Fruit fly (Drosophila melanogaster) whole organism, wandering third instar larva: Measurements from ENCODE around the gene SdicC.
A peak's percentile ranks its signal among the peaks of the same experiment; 100 is the strongest.
"Not testable (repeated sequence)": the region's sequence is repeated elsewhere in the genome, so short reads cannot be mapped to it uniquely, and the experiment has no call there.

ENCODE experiments used
- Abd-B ChIP-seq: fragments of >200 bp; optimal IDR thresholded peaks from 2 replicates; lab custom pipeline; 2017; ENCODE audit warnings: missing biosample characterization, missing genetic modification characterization
- CG9705 ChIP-seq: fragments of 200-800 bp; sonication (Bioruptor generic); optimal IDR thresholded peaks from 2 replicates; lab custom pipeline; 2018; ENCODE audit warnings: missing biosample characterization, mild to moderate bottlenecking, missing genetic modification characterization
- Dfd ChIP-seq: fragments of >200 bp; optimal IDR thresholded peaks from 2 replicates; lab custom pipeline; 2017; ENCODE audit warnings: missing biosample characterization, missing genetic modification characterization
- Dif ChIP-seq: fragments of 200-275, 200-300 bp; sonication (Bioruptor generic); optimal IDR thresholded peaks from 2 replicates; lab custom pipeline; 2018; ENCODE audit warnings: missing biosample characterization, missing genetic modification characterization; ENCODE audit not compliant: partially characterized antibody
- HLH106 ChIP-seq: fragments of 200-800 bp; optimal IDR thresholded peaks from 3 replicates; lab custom pipeline; 2019; ENCODE audit warnings: missing biosample characterization, mild to moderate bottlenecking, missing genetic modification characterization, moderate library complexity
- Hnf4 ChIP-seq: fragments of 200-800 bp; sonication (Bioruptor generic); optimal IDR thresholded peaks from 2 replicates; lab custom pipeline; 2016; ENCODE audit warnings: missing biosample characterization, mild to moderate bottlenecking, missing genetic modification characterization
- Hr78 ChIP-seq: fragments of >200 bp; optimal IDR thresholded peaks from 2 replicates; lab custom pipeline; 2017; ENCODE audit warnings: missing biosample characterization, missing genetic modification characterization
- Jra ChIP-seq: sonication (Bioruptor generic); optimal IDR thresholded peaks from 2 replicates; lab custom pipeline; 2016; ENCODE audit warnings: missing biosample characterization, missing genetic modification characterization
- Myc ChIP-seq: fragments of >200 bp; optimal IDR thresholded peaks from 2 replicates; lab custom pipeline; 2017
- N ChIP-seq: fragments of >200 bp; optimal IDR thresholded peaks from 2 replicates; lab custom pipeline; 2018; ENCODE audit warnings: missing biosample characterization, missing external identifiers, missing genetic modification characterization
- OdsH ChIP-seq: fragments of 200-800 bp; sonication (Bioruptor generic); optimal IDR thresholded peaks from 2 replicates; lab custom pipeline; 2016; ENCODE audit warnings: missing biosample characterization, mild to moderate bottlenecking, missing genetic modification characterization
- Rel ChIP-seq, 2 experiments: fragments of 200-800 bp; sonication (Bioruptor generic) in 1 of 2; optimal IDR thresholded peaks; 2 replicates in 1 of 2; 3 replicates in 1 of 2; lab custom pipeline; 2016 to 2019; ENCODE audit warnings: mild to moderate bottlenecking in 2 of 2, missing biosample characterization in 2 of 2, missing genetic modification characterization in 2 of 2, moderate library complexity in 1 of 2
- Sp1 ChIP-seq: fragments of 200-800 bp; sonication (Bioruptor generic); optimal IDR thresholded peaks from 3 replicates; lab custom pipeline; 2019; ENCODE audit warnings: missing biosample characterization, mild to moderate bottlenecking, missing genetic modification characterization, moderate library complexity
- Vsx2 ChIP-seq: fragments of 200-300, 225-300 bp; sonication (Bioruptor generic); optimal IDR thresholded peaks from 2 replicates; lab custom pipeline; 2018; ENCODE audit warnings: missing biosample characterization, missing genetic modification characterization; ENCODE audit not compliant: partially characterized antibody
- br ChIP-seq: fragments of 200-800 bp; sonication (Bioruptor generic); optimal IDR thresholded peaks from 2 replicates; lab custom pipeline; 2016; ENCODE audit warnings: missing biosample characterization, missing genetic modification characterization
- brk ChIP-seq: fragments of 200-800 bp; sonication (Bioruptor generic); optimal IDR thresholded peaks from 2 replicates; lab custom pipeline; 2016; ENCODE audit warnings: missing biosample characterization, mild to moderate bottlenecking, missing genetic modification characterization
- dl ChIP-seq, 2 experiments: fragments of 175-275, 200-275 bp in 1 of 2; fragments of 200-275 bp in 1 of 2; sonication (Bioruptor generic); optimal IDR thresholded peaks; lab custom pipeline; 2018; ENCODE audit warnings: mild to moderate bottlenecking in 2 of 2, missing biosample characterization in 2 of 2, missing genetic modification characterization in 2 of 2, moderate library complexity in 2 of 2; ENCODE audit not compliant: partially characterized antibody in 2 of 2, insufficient read depth in 1 of 2
- dmrt93B ChIP-seq: fragments of 200-800 bp; sonication (Bioruptor generic); optimal IDR thresholded peaks from 2 replicates; lab custom pipeline; 2018; ENCODE audit warnings: missing biosample characterization, mild to moderate bottlenecking, missing genetic modification characterization
- dsf ChIP-seq: sonication (Bioruptor generic); optimal IDR thresholded peaks from 2 replicates; lab custom pipeline; 2016; ENCODE audit warnings: missing biosample characterization, missing genetic modification characterization, borderline replicate concordance
- ey ChIP-seq: fragments of 200-800 bp; sonication (Bioruptor generic); optimal IDR thresholded peaks from 2 replicates; lab custom pipeline; 2016; ENCODE audit warnings: missing biosample characterization, missing genetic modification characterization
- foxo ChIP-seq, 2 experiments: fragments of 200-800 bp; sonication (Bioruptor generic); optimal IDR thresholded peaks; 2 replicates in 1 of 2; 3 replicates in 1 of 2; lab custom pipeline; 2016 to 2017; ENCODE audit warnings: missing biosample characterization in 2 of 2, missing genetic modification characterization in 2 of 2
- fru ChIP-seq: fragments of 200-800 bp; sonication (Bioruptor generic); optimal IDR thresholded peaks from 3 replicates; lab custom pipeline; 2016; ENCODE audit warnings: missing biosample characterization, mild to moderate bottlenecking, missing genetic modification characterization
- h ChIP-seq: fragments of 200-800 bp; sonication (Bioruptor generic); optimal IDR thresholded peaks from 3 replicates; lab custom pipeline; 2016; ENCODE audit warnings: missing biosample characterization, mild to moderate bottlenecking, missing genetic modification characterization
- jim ChIP-seq: fragments of 175-275, 200-325 bp; sonication (Bioruptor generic); optimal IDR thresholded peaks from 2 replicates; lab custom pipeline; 2016; ENCODE audit warnings: missing biosample characterization, mild to moderate bottlenecking, missing genetic modification characterization
- lola ChIP-seq: fragments of >200 bp; optimal IDR thresholded peaks from 2 replicates; lab custom pipeline; 2017; ENCODE audit warnings: missing biosample characterization, missing genetic modification characterization
- pan ChIP-seq: fragments of >200 bp; optimal IDR thresholded peaks from 2 replicates; lab custom pipeline; 2017
- rgr ChIP-seq: fragments of 200-800 bp; sonication (Bioruptor generic); optimal IDR thresholded peaks from 3 replicates; lab custom pipeline; 2016; ENCODE audit warnings: missing biosample characterization, mild to moderate bottlenecking, missing genetic modification characterization
- sage ChIP-seq: fragments of 200-800 bp; sonication (Bioruptor generic); optimal IDR thresholded peaks from 2 replicates; lab custom pipeline; 2016; ENCODE audit warnings: missing biosample characterization, mild to moderate bottlenecking, missing genetic modification characterization
- sv ChIP-seq: fragments of 200-800 bp; sonication (Bioruptor generic); optimal IDR thresholded peaks from 3 replicates; lab custom pipeline; 2016; ENCODE audit warnings: missing biosample characterization, missing genetic modification characterization
- woc ChIP-seq: sonication (Bioruptor generic); optimal IDR thresholded peaks from 2 replicates; lab custom pipeline; 2016; ENCODE audit warnings: missing biosample characterization, mild to moderate bottlenecking, missing genetic modification characterization

The SdicC gene

DNA sequence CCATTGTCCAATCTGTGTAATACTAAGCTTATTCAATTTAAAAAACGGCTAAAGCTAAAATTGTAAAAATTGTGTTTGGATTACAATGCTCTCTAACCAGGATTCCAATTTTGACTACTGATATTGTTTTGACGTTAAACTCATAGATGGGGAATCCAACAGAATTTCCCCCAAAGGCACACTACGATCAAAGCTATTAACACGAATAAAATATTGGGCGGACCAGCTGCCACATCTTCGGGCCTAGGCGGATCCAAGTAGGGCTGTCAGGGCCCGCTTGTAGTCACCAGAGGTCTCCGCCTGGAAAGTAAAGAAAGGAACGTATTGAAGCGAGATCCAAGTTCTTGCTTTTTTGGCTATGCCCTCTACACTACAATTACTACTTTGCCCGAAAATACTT lies at the start of gene SdicC:
Gene SdicC, minus strand, starts transcription at position 101 of the 400 bp plus-strand sequence.
- not testable (repeated sequence) for TF ChIP-seq rgr, jim, lola (GFP tag; lab: Kevin White, UChicago)

DNA sequence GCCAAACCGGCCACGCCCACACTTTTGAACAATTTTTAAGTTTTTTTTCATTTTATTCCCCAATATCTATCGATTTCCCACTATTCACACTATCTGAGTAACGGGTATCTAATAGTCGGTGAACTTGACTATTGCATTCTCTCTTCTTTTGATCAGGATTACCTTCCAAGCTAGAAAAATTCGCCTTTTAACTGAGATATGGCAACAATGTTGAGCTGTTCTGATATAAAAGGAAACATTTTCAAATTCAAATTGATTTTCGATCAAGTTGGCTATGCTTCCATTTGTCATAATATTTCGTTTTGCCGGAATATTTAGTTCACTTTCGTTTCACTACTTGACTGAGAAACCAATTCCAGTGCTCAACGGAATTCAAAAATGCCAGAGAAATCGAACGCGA lies 41.9 kb upstream of the SdicC start, which contains the start of gene CG42577:
Gene CG42577, plus strand, starts transcription at position 301 of the 400 bp plus-strand sequence.
- not testable (repeated sequence) for TF ChIP-seq N; Dif (GFP tag; lab: Kevin White, UChicago); foxo (GFP tag; optimal IDR thresholded peaks at IDR 0.05; lab: Kevin White, UChicago)
- TF ChIP-seq, all 38 proteins: peak for 0; not testable (repeated sequence) for 38

DNA sequence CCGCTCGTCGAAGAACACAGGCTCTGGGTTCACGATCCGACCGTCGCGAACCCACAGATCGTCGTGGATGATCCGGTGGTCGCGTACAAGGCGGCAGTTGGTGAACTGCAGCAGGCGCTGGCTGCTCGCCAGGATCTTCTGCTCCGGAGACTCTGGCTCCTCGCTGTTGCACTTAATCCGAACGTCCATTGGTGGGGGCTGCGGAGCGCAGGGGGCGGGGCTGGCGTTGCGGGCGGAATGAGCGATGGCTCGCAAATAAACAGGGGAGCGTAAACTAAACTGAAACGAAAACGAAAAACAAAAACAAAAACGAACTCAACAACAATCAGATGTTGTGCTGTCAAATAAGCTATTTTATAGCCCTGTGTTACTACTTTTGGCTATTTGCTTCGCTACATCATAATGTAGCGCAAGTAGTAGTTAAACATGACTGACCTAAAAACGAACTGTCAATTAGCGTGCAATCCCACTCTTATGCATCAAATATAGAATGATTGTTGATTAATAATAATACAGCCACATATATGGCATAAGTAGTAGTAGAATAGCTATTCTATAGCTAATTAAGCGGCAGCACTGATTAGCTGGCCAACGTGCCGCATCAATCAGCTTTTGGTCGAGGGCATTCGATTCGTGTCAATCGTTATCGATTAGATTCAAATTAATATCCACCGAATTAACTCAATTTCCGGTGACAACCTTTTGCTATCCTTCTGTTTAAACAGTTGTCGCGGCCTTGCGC lies 40.0 kb upstream of the SdicC start, which contains the start of gene CG17065:
Gene CG17065, minus strand, starts transcription at position 351 of the 742 bp plus-strand sequence.
- TF ChIP-seq Jra (GFP tag; lab: Kevin White, UChicago), result no peak
- TF ChIP-seq Abd-B (GFP tag; lab: Kevin White, UChicago), result no peak
- TF ChIP-seq br (GFP tag; lab: Kevin White, UChicago), result no peak
- no peak for TF ChIP-seq dl (GFP tag; optimal IDR thresholded peaks at IDR 0.05; lab: Kevin White, UChicago; ENCODE audit: insufficient read depth in 1 of 2, partially characterized antibody in 2 of 2)
- TF ChIP-seq CG9705 (GFP tag; lab: Kevin White, UChicago), result peak; percentile 10
- TF ChIP-seq Hr78 (GFP tag; lab: Kevin White, UChicago), result no peak
- TF ChIP-seq dmrt93B (GFP tag; lab: Kevin White, UChicago), result peak; percentile 5
- TF ChIP-seq ey, result no peak
- no peak for TF ChIP-seq OdsH
- TF ChIP-seq Rel (GFP tag; optimal IDR thresholded peaks at IDR 0.05; lab: Kevin White, UChicago), result no peak
- no peak for TF ChIP-seq Rel (tag; optimal IDR thresholded peaks at IDR 0.05; lab: Kevin White, UChicago)
- peak; percentile 25 for TF ChIP-seq h (GFP tag; lab: Kevin White, UChicago)
- TF ChIP-seq sage (GFP tag; lab: Kevin White, UChicago), result no peak
- TF ChIP-seq woc (GFP tag; lab: Kevin White, UChicago), result peak; percentile 90
- TF ChIP-seq HLH106 (tag; lab: Kevin White, UChicago), result peak; percentile 55
- no peak for TF ChIP-seq dsf (GFP tag; lab: Kevin White, UChicago)
- TF ChIP-seq fru (GFP tag; lab: Kevin White, UChicago), result no peak
- TF ChIP-seq Vsx2 (GFP tag; lab: Kevin White, UChicago), result no peak
- peak; percentile 39 for TF ChIP-seq Dif (GFP tag; lab: Kevin White, UChicago)
- TF ChIP-seq Hnf4 (GFP tag; lab: Kevin White, UChicago), result no peak
- peak; percentile 6 for TF ChIP-seq sv (GFP tag; lab: Kevin White, UChicago)
- TF ChIP-seq Sp1 (GFP tag; lab: Kevin White, UChicago), result peak; percentile 24
- TF ChIP-seq rgr (GFP tag; lab: Kevin White, UChicago), result peak; percentile 5
- peak in 1 of 2 experiments; percentile 15 for TF ChIP-seq foxo (GFP tag; optimal IDR thresholded peaks at IDR 0.05; lab: Kevin White, UChicago)
- peak; percentile 99 for TF ChIP-seq Myc
- TF ChIP-seq Dfd (GFP tag; lab: Kevin White, UChicago), result no peak
- TF ChIP-seq, all 38 proteins: peak for 11

DNA sequence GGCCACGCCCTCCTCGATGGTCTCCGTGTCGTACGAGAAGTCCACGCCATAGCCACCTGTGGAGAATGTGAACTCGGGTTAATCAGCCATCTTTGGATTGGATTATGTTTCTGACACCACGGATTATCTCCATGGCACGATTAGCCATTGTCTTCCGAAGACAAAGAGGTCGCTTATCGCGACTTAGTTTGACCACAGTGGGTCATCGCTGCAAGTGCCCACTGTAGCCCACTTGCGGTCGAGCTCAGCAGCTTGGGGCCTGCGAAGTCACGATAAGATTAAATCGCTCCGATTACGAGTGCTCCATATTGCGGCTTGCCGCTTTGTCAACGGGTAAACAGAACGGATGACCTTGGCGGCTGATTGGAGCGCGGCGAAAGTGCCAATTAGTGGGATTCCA lies 38.9 kb upstream of the SdicC start:
- TF ChIP-seq Sp1 (GFP tag; lab: Kevin White, UChicago) (no peak), brk (GFP tag; lab: Kevin White, UChicago) (no peak), CG9705 (GFP tag; lab: Kevin White, UChicago) (no peak), Hnf4 (GFP tag; lab: Kevin White, UChicago) (no peak), pan (lab: Kevin White, UChicago) (no peak), sv (GFP tag; lab: Kevin White, UChicago) (no peak)
